Worm (Caenorhabditis elegans): Measurements from ENCODE around the gene Y37D8A.5.

DNA sequence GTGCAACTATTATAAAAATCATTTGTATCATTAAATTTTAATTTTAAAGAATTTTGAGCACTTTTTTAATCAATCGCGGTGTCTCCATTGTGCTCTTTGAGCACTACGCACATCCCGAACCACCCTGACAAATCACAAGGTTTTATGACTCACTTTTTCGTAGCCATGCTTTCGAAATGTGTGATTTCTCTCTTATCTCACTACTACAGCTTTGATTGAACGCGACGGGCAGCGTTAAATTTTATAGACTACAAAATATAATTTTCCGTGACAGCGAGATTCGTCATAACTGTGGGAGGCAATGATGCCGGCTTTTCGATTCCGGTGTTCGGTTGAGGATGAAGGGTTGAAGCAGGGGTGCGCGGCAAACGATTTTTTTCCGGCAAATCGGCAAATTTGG, 5.6 kb downstream of the Y37D8A.5 start:
- TF ChIP-seq elt-3 (tag; optimal IDR thresholded peaks at IDR 0.05) (no peak), snpc-4 (tag; optimal IDR thresholded peaks at IDR 0.05) (no peak), bed-3 (GFP tag; optimal IDR thresholded peaks at IDR 0.05) (no peak), unc-62 (GFP tag; optimal IDR thresholded peaks at IDR 0.05) (no peak), nhr-237 (tag; optimal IDR thresholded peaks at IDR 0.05) (no peak), flh-1 (GFP tag; optimal IDR thresholded peaks at IDR 0.05) (no peak), nhr-76 (tag; optimal IDR thresholded peaks at IDR 0.05) (no peak), tbx-8 (GFP tag; optimal IDR thresholded peaks at IDR 0.05) (no peak)

Data from whole organism, mixed stage, embryonic.